Fruit fly (Drosophila melanogaster): ENCODE measurements around the gene Ggamma30A.

dm6 chr2L:9333300-9333876 lies 77.0 kb downstream of the Ggamma30A start, which contains the start of gene Eaat1:
- no peak for TF ChIP-seq dac (GFP tag; optimal IDR thresholded peaks at IDR 0.05)
- TF ChIP-seq CG9139 (GFP tag; optimal IDR thresholded peaks at IDR 0.05), result no peak
- TF ChIP-seq OdsH (GFP tag; optimal IDR thresholded peaks at IDR 0.05), result no peak
- TF ChIP-seq Smox (GFP tag; optimal IDR thresholded peaks at IDR 0.05), result no peak
- TF ChIP-seq salr (GFP tag; optimal IDR thresholded peaks at IDR 0.05), result no peak
- TF ChIP-seq svp (GFP tag), result peak; percentile 22
- no peak for TF ChIP-seq Hr4 (GFP tag; optimal IDR thresholded peaks at IDR 0.05)
- no peak for TF ChIP-seq Ets96B (tag; optimal IDR thresholded peaks at IDR 0.05)
- TF ChIP-seq vri (GFP tag; optimal IDR thresholded peaks at IDR 0.05), result no peak
